Worm (Caenorhabditis elegans) whole organism, L4 larva: ENCODE results near the gene atrn-1.

ENCODE experiments used
- F10B5.3 ChIP-seq: sonication (generic microtip); optimal IDR thresholded peaks from 2 replicates; lab custom pipeline; 2016; ENCODE audit warnings: mild to moderate bottlenecking, missing genetic modification characterization, missing compliant biosample characterization
- F37D6.2 ChIP-seq: sonication (generic microtip); optimal IDR thresholded peaks from 2 replicates; lab custom pipeline; 2016; ENCODE audit warnings: mild to moderate bottlenecking, missing genetic modification characterization, missing compliant biosample characterization
- F49E8.2 ChIP-seq: sonication (generic microtip); optimal IDR thresholded peaks from 2 replicates; lab custom pipeline; 2016; ENCODE audit warnings: missing compliant biosample characterization, mild to moderate bottlenecking, missing genetic modification characterization, borderline replicate concordance
- T26A8.4 ChIP-seq: fragments of 200-800 bp; sonication (Bioruptor generic); IDR thresholded peaks from 2 replicates; pipeline ENCODE4 v1.3.6; 2022; ENCODE audit warnings: missing genetic modification characterization, missing compliant biosample characterization
- Y5F2A.4 ChIP-seq: fragments of 200-800 bp; sonication (Bioruptor generic); optimal IDR thresholded peaks from 2 replicates; lab custom pipeline; 2018; ENCODE audit warnings: mild to moderate bottlenecking, missing genetic modification characterization, missing compliant biosample characterization
- Y75B8A.6 ChIP-seq: fragments of 200-800 bp; sonication (Bioruptor generic); IDR thresholded peaks from 2 replicates; pipeline ENCODE4 v1.3.6; 2022; ENCODE audit warnings: missing genetic modification reagents, missing genetic modification characterization, missing compliant biosample characterization
- ZK337.2 ChIP-seq: fragments of 200-800 bp; sonication (Bioruptor generic); IDR thresholded peaks from 2 replicates; pipeline ENCODE4 v1.3.6; 2022; ENCODE audit warnings: missing genetic modification reagents, missing genetic modification characterization, missing compliant biosample characterization
- aha-1 ChIP-seq: fragments of 150-350 bp; peaks from one replicate; lab custom pipeline; 2014; ENCODE audit warnings: missing biosample characterization, missing genetic modification characterization
- ama-1 ChIP-seq: fragments of 150-350 bp; optimal IDR thresholded peaks from 2 replicates; lab custom pipeline; 2014; ENCODE audit warnings: inconsistent platforms, mixed read lengths
- ceh-28 ChIP-seq: fragments of 150-350 bp; optimal IDR thresholded peaks from 2 replicates; lab custom pipeline; 2014; ENCODE audit warnings: missing biosample characterization, missing genetic modification reagents, missing genetic modification characterization
- ces-1 ChIP-seq: fragments of 150-350 bp; sonication (generic microtip); optimal IDR thresholded peaks from 4 replicates; lab custom pipeline; 2014; ENCODE audit warnings: missing biosample characterization, missing genetic modification reagents, missing genetic modification characterization
- daf-12 ChIP-seq: fragments of 150-350 bp; optimal IDR thresholded peaks from 2 replicates; lab custom pipeline; 2014; ENCODE audit warnings: missing biosample characterization, missing genetic modification reagents, missing genetic modification characterization
- daf-16 ChIP-seq, 3 experiments: sonication (generic microtip); optimal IDR thresholded peaks; 2 replicates each; lab custom pipeline; 2016 to 2017; ENCODE audit warnings: missing genetic modification characterization in 3 of 3, missing genetic modification reagents in 3 of 3, mild to moderate bottlenecking in 2 of 3, missing compliant biosample characterization in 2 of 3, missing biosample characterization in 1 of 3, moderate library complexity in 1 of 3
- daf-8 ChIP-seq: fragments of 200-800 bp; sonication (Bioruptor generic); IDR thresholded peaks from 2 replicates; pipeline ENCODE4 v1.3.6; 2022; ENCODE audit warnings: missing genetic modification characterization, missing compliant biosample characterization
- dpl-1 ChIP-seq: fragments of 150-350 bp; optimal IDR thresholded peaks from 2 replicates; lab custom pipeline; 2014; ENCODE audit warnings: missing biosample characterization, missing genetic modification reagents, missing genetic modification characterization
- duxl-1 ChIP-seq: sonication (generic microtip); optimal IDR thresholded peaks from 2 replicates; lab custom pipeline; 2016; ENCODE audit warnings: mild to moderate bottlenecking, missing genetic modification characterization, moderate library complexity, missing compliant biosample characterization; ENCODE audit not compliant: poor library complexity
- dve-1 ChIP-seq: sonication (generic microtip); optimal IDR thresholded peaks from 2 replicates; lab custom pipeline; 2017; ENCODE audit warnings: antibody characterized with exemption, mild to moderate bottlenecking, missing genetic modification characterization, missing compliant biosample characterization; ENCODE audit not compliant: insufficient read depth
- fos-1 ChIP-seq: fragments of 150-350 bp; optimal IDR thresholded peaks from 2 replicates; lab custom pipeline; 2014; ENCODE audit warnings: missing biosample characterization, missing genetic modification characterization
- hlh-11 ChIP-seq: fragments of 200-800 bp; sonication (Bioruptor generic); optimal IDR thresholded peaks from 2 replicates; lab custom pipeline; 2018; ENCODE audit warnings: mild to moderate bottlenecking, missing genetic modification characterization, missing compliant biosample characterization
- hlh-30 ChIP-seq: sonication (generic microtip); optimal IDR thresholded peaks from 2 replicates; lab custom pipeline; 2017; ENCODE audit warnings: antibody characterized with exemption, mild to moderate bottlenecking, missing genetic modification characterization, missing compliant biosample characterization; ENCODE audit not compliant: insufficient read depth
- hmg-1.1 ChIP-seq: fragments of 200-800 bp; sonication (Bioruptor generic); IDR thresholded peaks from 2 replicates; pipeline ENCODE4 v1.3.6; 2022; ENCODE audit warnings: missing genetic modification reagents, missing genetic modification characterization, missing compliant biosample characterization
- jun-1 ChIP-seq: fragments of 150-350 bp; optimal IDR thresholded peaks from 2 replicates; lab custom pipeline; 2014; ENCODE audit warnings: missing biosample characterization, missing genetic modification reagents, missing genetic modification characterization
- lim-7 ChIP-seq: fragments of 200-800 bp; sonication (Bioruptor generic); IDR thresholded peaks from 2 replicates; pipeline ENCODE4 v1.3.6; 2022; ENCODE audit warnings: missing genetic modification characterization, missing compliant biosample characterization
- lin-29 ChIP-seq: fragments of 200-800 bp; sonication (Bioruptor generic); IDR thresholded peaks from 2 replicates; pipeline ENCODE4 v1.3.6; 2022; ENCODE audit warnings: missing genetic modification reagents, missing genetic modification characterization, missing compliant biosample characterization
- lin-39 ChIP-seq: fragments of 150-350 bp; optimal IDR thresholded peaks from 2 replicates; lab custom pipeline; 2014; ENCODE audit warnings: missing biosample characterization, missing genetic modification reagents, missing genetic modification characterization
- lir-3 ChIP-seq: sonication (generic microtip); optimal IDR thresholded peaks from 2 replicates; lab custom pipeline; 2016; ENCODE audit warnings: mild to moderate bottlenecking, missing genetic modification characterization, missing compliant biosample characterization
- madf-5 ChIP-seq, 2 experiments: fragments of 200-800 bp; sonication (Bioruptor generic); IDR thresholded peaks; 2 replicates each; pipeline ENCODE4 v1.3.6; 2022; ENCODE audit warnings: missing compliant biosample characterization in 2 of 2, missing genetic modification characterization in 2 of 2
- mdl-1 ChIP-seq, 2 experiments: fragments of 150-350 bp in 1 of 2; sonication (generic microtip) in 1 of 2; optimal IDR thresholded peaks; 2 replicates each; lab custom pipeline; 2014 to 2017; ENCODE audit warnings: missing biosample characterization in 2 of 2, missing genetic modification characterization in 2 of 2
- mxl-2 ChIP-seq: fragments of 200-800 bp; sonication (Bioruptor generic); conservative IDR thresholded peaks from 2 replicates; pipeline ENCODE4 v1.3.6; 2022; ENCODE audit warnings: missing genetic modification reagents, missing genetic modification characterization, missing compliant biosample characterization
- mxl-3 ChIP-seq: fragments of 200-800 bp; sonication (Bioruptor generic); optimal IDR thresholded peaks from 2 replicates; lab custom pipeline; 2018; ENCODE audit warnings: mild to moderate bottlenecking, missing genetic modification characterization, missing compliant biosample characterization
- nhr-102 ChIP-seq: sonication (generic microtip); optimal IDR thresholded peaks from 2 replicates; lab custom pipeline; 2016; ENCODE audit warnings: mild to moderate bottlenecking, missing genetic modification characterization, moderate library complexity, missing compliant biosample characterization
- nhr-111 ChIP-seq: fragments of 200-800 bp; sonication (Bioruptor generic); optimal IDR thresholded peaks from 2 replicates; lab custom pipeline; 2018; ENCODE audit warnings: mild to moderate bottlenecking, missing genetic modification characterization, missing compliant biosample characterization
- nhr-25 ChIP-seq: sonication (generic microtip); optimal IDR thresholded peaks from 2 replicates; lab custom pipeline; 2017; ENCODE audit warnings: missing genetic modification characterization, mild to moderate bottlenecking, missing compliant biosample characterization, antibody characterized with exemption, moderate library complexity, borderline replicate concordance; ENCODE audit not compliant: insufficient read depth
- nhr-28 ChIP-seq: fragments of 150-350 bp; optimal IDR thresholded peaks from 2 replicates; lab custom pipeline; 2014; ENCODE audit warnings: missing biosample characterization, missing genetic modification characterization
- nhr-42 ChIP-seq: fragments of 200-800 bp; sonication (Bioruptor generic); IDR thresholded peaks from 2 replicates; pipeline ENCODE4 v1.3.6; 2022; ENCODE audit warnings: missing genetic modification characterization, missing compliant biosample characterization
- nhr-48 ChIP-seq: sonication (generic microtip); optimal IDR thresholded peaks from 2 replicates; lab custom pipeline; 2016; ENCODE audit warnings: mild to moderate bottlenecking, missing genetic modification characterization, missing compliant biosample characterization
- nhr-76 ChIP-seq: fragments of 150-350 bp; optimal IDR thresholded peaks from 2 replicates; lab custom pipeline; 2014; ENCODE audit warnings: missing biosample characterization, missing genetic modification characterization
- pha-4 ChIP-seq, 2 experiments: fragments of 150-350 bp in 1 of 2; fragments of 200-800 bp in 1 of 2; sonication (Bioruptor generic) in 1 of 2; IDR thresholded peaks in 1 of 2; optimal IDR thresholded peaks in 1 of 2; 2 replicates each; pipeline versions ENCODE4 v1.3.6 to Lab custom; 2014 to 2022; ENCODE audit warnings: missing genetic modification characterization in 2 of 2, missing genetic modification reagents in 2 of 2, missing biosample characterization in 1 of 2, missing compliant biosample characterization in 1 of 2
- pqm-1 ChIP-seq: sonication (generic microtip); optimal IDR thresholded peaks from 2 replicates; lab custom pipeline; 2017; ENCODE audit warnings: missing biosample characterization, missing genetic modification characterization
- spr-3 ChIP-seq: fragments of 200-800 bp; sonication (Bioruptor generic); optimal IDR thresholded peaks from 2 replicates; lab custom pipeline; 2018; ENCODE audit warnings: mild to moderate bottlenecking, missing genetic modification characterization, missing compliant biosample characterization
- tag-97 ChIP-seq: fragments of 200-800 bp; sonication (Bioruptor generic); IDR thresholded peaks from 2 replicates; pipeline ENCODE4 v1.3.6; 2022; ENCODE audit warnings: missing genetic modification characterization, missing compliant biosample characterization
- unc-130 ChIP-seq: sonication (generic microtip); optimal IDR thresholded peaks from 2 replicates; lab custom pipeline; 2016; ENCODE audit warnings: missing genetic modification reagents, missing genetic modification characterization, missing compliant biosample characterization
- unc-39 ChIP-seq: sonication (generic microtip); optimal IDR thresholded peaks from 2 replicates; lab custom pipeline; 2017; ENCODE audit warnings: missing biosample characterization, missing genetic modification characterization
- ztf-11 ChIP-seq: fragments of 150-350 bp; optimal IDR thresholded peaks from 2 replicates; lab custom pipeline; 2014; ENCODE audit warnings: missing biosample characterization, missing genetic modification characterization
- ztf-7 ChIP-seq: fragments of 150-350 bp; optimal IDR thresholded peaks from 2 replicates; lab custom pipeline; 2014; ENCODE audit warnings: missing biosample characterization, missing genetic modification characterization

Gene atrn-1

DNA sequence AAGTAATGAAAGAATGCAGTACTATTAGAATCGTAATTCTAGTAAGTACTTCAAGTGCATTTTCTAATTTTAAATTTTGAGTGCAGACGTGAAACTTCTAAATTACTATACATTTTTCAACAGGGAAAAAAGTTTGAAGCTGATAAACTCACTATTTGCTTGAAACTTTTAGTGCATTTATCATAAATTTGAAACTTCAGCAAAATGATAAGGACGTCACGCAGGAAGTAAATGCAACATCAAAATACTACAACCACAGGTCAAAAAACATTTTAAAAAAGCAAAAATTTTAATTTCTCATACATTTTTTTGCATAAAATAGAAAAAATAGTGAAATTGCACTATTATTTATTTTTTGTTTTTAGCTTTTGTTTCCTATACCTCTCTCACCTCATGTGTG is 28.1 kb downstream of the atrn-1 start:
- TF ChIP-seq pha-4 (GFP tag; IDR thresholded peaks at IDR 0.05; lab: Robert Waterston, UW) (no peak), pha-4 (tag; optimal IDR thresholded peaks at IDR 0.05; lab: Kevin White, UChicago) (no peak), lim-7 (GFP tag; lab: Robert Waterston, UW) (no peak), ceh-28 (tag; lab: Kevin White, UChicago) (no peak), nhr-28 (tag; lab: Kevin White, UChicago) (peak; percentile 5), nhr-76 (tag; lab: Kevin White, UChicago) (no peak), daf-16 (GFP tag; optimal IDR thresholded peaks at IDR 0.05; lab: Kevin White, UChicago) (no peak), daf-16 (tag; optimal IDR thresholded peaks at IDR 0.05; lab: Kevin White, UChicago) (peak; percentile 35), ztf-11 (no peak), unc-39 (tag; lab: Kevin White, UChicago) (no peak), tag-97 (GFP tag; lab: Robert Waterston, UW) (no peak), fos-1 (no peak), F10B5.3 (tag; lab: Kevin White, UChicago) (no peak), pqm-1 (tag; lab: Kevin White, UChicago) (peak; percentile 9), nhr-42 (GFP tag; lab: Robert Waterston, UW) (no peak), spr-3 (GFP tag; lab: Kevin White, UChicago) (no peak), nhr-111 (no peak)

DNA sequence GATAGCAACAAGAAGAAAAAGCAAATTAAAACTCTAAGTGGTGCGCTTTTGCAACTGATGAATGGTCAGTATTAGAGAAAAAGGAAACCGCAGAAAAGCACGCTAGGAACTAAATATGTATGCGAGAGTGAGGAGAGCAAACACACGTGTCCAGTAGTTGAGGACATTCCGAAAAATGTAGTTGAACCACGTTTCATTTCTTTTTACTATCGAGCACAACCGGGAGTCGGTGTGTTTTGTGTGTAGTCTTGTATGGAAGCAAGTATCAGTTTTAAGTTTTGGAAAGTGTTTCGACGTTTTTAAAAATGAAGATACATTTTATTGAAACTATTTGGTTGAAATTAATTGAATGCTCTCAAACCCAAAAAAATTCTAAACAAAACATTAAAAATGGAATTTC is 28.6 kb downstream of the atrn-1 start, which contains the start of gene C05G5.1:
Gene C05G5.1 (minus strand): TSS at position 101 of the 400 bp plus-strand sequence.
- TF ChIP-seq lin-29 (no peak), unc-39 (tag; lab: Kevin White, UChicago) (no peak), hlh-30 (tag; lab: Kevin White, UChicago) (peak; percentile 9), nhr-28 (tag; lab: Kevin White, UChicago) (peak; percentile 44), mxl-3 (GFP tag; lab: Kevin White, UChicago) (no peak), ama-1 (no peak), mdl-1 (tag; optimal IDR thresholded peaks at IDR 0.05; lab: Kevin White, UChicago) (peak in 1 of 2 experiments; percentile 47), lin-39 (tag; lab: Kevin White, UChicago) (no peak), unc-130 (GFP tag; lab: Kevin White, UChicago) (no peak), ztf-7 (tag; lab: Kevin White, UChicago) (no peak), Y5F2A.4 (GFP tag; lab: Kevin White, UChicago) (no peak), ZK337.2 (GFP tag; lab: Robert Waterston, UW) (no peak)

DNA sequence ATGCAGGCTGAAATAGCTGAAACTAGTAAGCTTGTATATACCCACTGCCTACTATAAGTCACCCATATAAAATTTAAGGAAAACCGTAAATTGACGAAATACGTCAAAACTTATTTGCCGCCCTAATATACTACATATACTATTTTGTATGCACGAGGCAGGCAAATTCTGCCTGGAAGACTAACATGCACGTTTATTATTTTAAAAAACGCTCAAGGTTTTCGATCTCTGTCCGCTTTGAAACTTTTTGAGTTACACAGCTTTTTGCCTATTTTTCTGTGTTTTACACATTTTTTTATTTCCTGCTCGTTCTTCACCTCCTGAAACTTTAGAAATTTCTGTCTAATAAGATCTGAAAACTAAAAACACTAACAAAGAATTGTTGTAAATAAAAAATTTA is 31.8 kb downstream of the atrn-1 start:
- TF ChIP-seq nhr-42 (GFP tag; lab: Robert Waterston, UW) (0 out of 2 replicates have a peak, but pooled peaks have one; percentile 42), nhr-76 (tag; lab: Kevin White, UChicago) (no peak), dpl-1 (GFP tag; lab: Kevin White, UChicago) (no peak), T26A8.4 (GFP tag; lab: Robert Waterston, UW) (peak; percentile 82), dve-1 (tag; lab: Kevin White, UChicago) (peak; percentile 56), nhr-102 (tag; lab: Kevin White, UChicago) (peak; percentile 59), jun-1 (tag; lab: Kevin White, UChicago) (no peak), Y75B8A.6 (GFP tag; lab: Robert Waterston, UW) (no peak), hmg-1.1 (GFP tag; lab: Robert Waterston, UW) (no peak), daf-12 (tag; lab: Kevin White, UChicago) (no peak), mxl-2 (GFP tag; lab: Robert Waterston, UW) (no peak), F37D6.2 (peak; percentile 21), lin-29 (no peak), F49E8.2 (tag; lab: Kevin White, UChicago) (no peak), nhr-25 (tag; lab: Kevin White, UChicago) (no peak), aha-1 (tag; lab: Kevin White, UChicago) (no peak), ces-1 (GFP tag; lab: Kevin White, UChicago) (no peak), hlh-30 (tag; lab: Kevin White, UChicago) (no peak), madf-5 (GFP tag; IDR thresholded peaks at IDR 0.05; lab: Robert Waterston, UW) (no peak), daf-16 (GFP tag; optimal IDR thresholded peaks at IDR 0.05; lab: Kevin White, UChicago) (peak in 1 of 2 experiments; percentile 45), daf-16 (tag; optimal IDR thresholded peaks at IDR 0.05; lab: Kevin White, UChicago) (no peak), duxl-1 (tag; lab: Kevin White, UChicago) (peak; percentile 22), hlh-11 (tag; lab: Kevin White, UChicago) (no peak), nhr-48 (tag; lab: Kevin White, UChicago) (peak; percentile 9), daf-8 (GFP tag; lab: Robert Waterston, UW) (no peak), lir-3 (no peak)
